Fruit fly (Drosophila melanogaster): ENCODE data around the gene htl.

dm6 chr3R:18021261-18021679 is 31.5 kb downstream of the htl start, which contains the start of gene CG7785:
- no peak for TF ChIP-seq usp (GFP tag; optimal IDR thresholded peaks at IDR 0.05)
- no peak for TF ChIP-seq CG8478 (optimal IDR thresholded peaks at IDR 0.05)
- TF ChIP-seq psq (optimal IDR thresholded peaks at IDR 0.05), result no peak
